Worm (Caenorhabditis elegans) whole organism, midembryonic: ENCODE measurements around the gene C01G10.5.

Source experiments
- T22C8.4 ChIP-seq: fragments of 200-800 bp; sonication (Bioruptor generic); IDR thresholded peaks from 2 replicates; pipeline ENCODE4 v1.3.6; 2022; ENCODE audit warnings: missing genetic modification characterization, missing compliant biosample characterization
- cog-1 ChIP-seq: sonication (generic microtip); optimal IDR thresholded peaks from 2 replicates; lab custom pipeline; 2016; ENCODE audit warnings: missing genetic modification characterization, missing compliant biosample characterization
- flt-1 ChIP-seq: fragments of 200-800 bp; sonication (Bioruptor generic); IDR thresholded peaks from 2 replicates; pipeline ENCODE4 v1.3.6; 2022; ENCODE audit warnings: missing genetic modification characterization, missing compliant biosample characterization
- tab-1 ChIP-seq: fragments of 200-800 bp; sonication (Bioruptor generic); IDR thresholded peaks from 2 replicates; pipeline ENCODE4 v1.3.6; 2022; ENCODE audit warnings: missing genetic modification characterization, missing compliant biosample characterization

- TF ChIP-seq tab-1 (GFP tag; lab: Robert Waterston, UW) (no peak), flt-1 (GFP tag; lab: Robert Waterston, UW) (no peak), T22C8.4 (GFP tag; lab: Robert Waterston, UW) (no peak), cog-1 (tag; lab: Kevin White, UChicago) (no peak)
Measured at ce11 chrV:15048107-15048506, 41.2 kb downstream of the C01G10.5 start, which contains the start of gene sdc-3.
